Fruit fly (Drosophila melanogaster) S2 (cell line): ENCODE measurements around the gene Dbct.

Experiments used
- CG8478 ChIP-seq: fragments of >200 bp; optimal IDR thresholded peaks from 2 replicates; lab custom pipeline; 2018
- CTCF ChIP-seq, 2 experiments: fragments of >200 bp; optimal IDR thresholded peaks; 2 replicates each; lab custom pipeline; 2018

- TF ChIP-seq CTCF (optimal IDR thresholded peaks at IDR 0.05; lab: Kevin White, UChicago) (no peak), CG8478 (no peak)
Measured at dm6 chrX:15095942-15096341, 10.0 kb downstream of the Dbct start, which contains the start of gene CG9072.
